Fruit fly (Drosophila melanogaster): ENCODE results near the gene CG4009.

dm6 chr3R:17054528-17054927 lies 18.7 kb upstream of the CG4009 start:
- TF ChIP-seq CG31627 (GFP tag; optimal IDR thresholded peaks at IDR 0.05) (no peak), pdm3 (GFP tag; optimal IDR thresholded peaks at IDR 0.05) (no peak), CG6276 (GFP tag; optimal IDR thresholded peaks at IDR 0.05) (no peak), cyc (GFP tag; optimal IDR thresholded peaks at IDR 0.05) (no peak), net (GFP tag; optimal IDR thresholded peaks at IDR 0.05) (no peak), Hr4 (GFP tag; optimal IDR thresholded peaks at IDR 0.05) (no peak)
